Worm (Caenorhabditis elegans): ENCODE measurements around the gene ubq-1.

ubq-1 gene

DNA sequence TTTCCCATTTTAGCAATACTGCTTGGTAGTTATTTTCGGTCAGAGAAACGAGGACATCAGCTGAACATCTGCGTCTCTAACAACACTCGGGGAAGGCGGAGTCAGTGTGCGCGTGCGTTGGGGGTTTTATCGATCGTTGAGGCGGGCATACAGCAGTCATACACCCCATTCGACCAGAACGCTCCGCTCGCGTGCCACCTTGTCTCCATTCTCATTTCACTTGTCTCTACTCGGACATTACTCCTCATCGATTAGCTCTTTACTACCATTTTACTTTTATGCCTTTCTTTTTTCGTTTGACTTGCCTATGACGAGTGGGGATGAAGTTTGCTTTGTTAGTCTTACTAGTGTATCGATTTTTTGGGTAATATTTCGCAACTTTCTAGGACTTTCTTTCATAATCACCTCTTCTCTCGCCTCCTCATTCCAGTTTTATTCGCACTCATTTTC lies 496 bp downstream of the ubq-1 start (continued):
- TF ChIP-seq ZK337.2 (GFP tag; IDR thresholded peaks at IDR 0.05) (no peak), ztf-7 (tag; optimal IDR thresholded peaks at IDR 0.05) (no peak), egl-27 (tag; optimal IDR thresholded peaks at IDR 0.05) (no peak), ceh-82 (tag; optimal IDR thresholded peaks at IDR 0.05) (no peak), ceh-44 (GFP tag; IDR thresholded peaks at IDR 0.05) (no peak), set-16 (GFP tag; IDR thresholded peaks at IDR 0.05) (peak; percentile 5; the same call in 1 of the 2 replicates), dmd-9 (GFP tag; IDR thresholded peaks at IDR 0.05) (no peak), vab-7 (GFP tag; IDR thresholded peaks at IDR 0.05) (no peak; the same call in 1 of the 2 replicates), lin-38 (GFP tag; IDR thresholded peaks at IDR 0.05) (peak; percentile 53), zip-2 (tag; optimal IDR thresholded peaks at IDR 0.05) (peak; percentile 79), dmd-8 (GFP tag; IDR thresholded peaks at IDR 0.05) (peak; percentile 30; the same call in 1 of the 2 replicates), lim-7 (GFP tag; IDR thresholded peaks at IDR 0.05) (peak; percentile 51; the same call in 1 of the 2 replicates), pqm-1 (tag; optimal IDR thresholded peaks at IDR 0.05) (peak; percentile 42), tra-1 (GFP tag; IDR thresholded peaks at IDR 0.05) (peak; percentile 34; the same call in 1 of the 2 replicates), lin-29 (GFP tag; IDR thresholded peaks at IDR 0.05) (no peak; the same call in 1 of the 2 replicates), tag-97 (GFP tag; IDR thresholded peaks at IDR 0.05) (no peak), aly-2 (tag; optimal IDR thresholded peaks at IDR 0.05) (no peak), nhr-76 (tag; optimal IDR thresholded peaks at IDR 0.05) (no peak), lsy-2 (tag; optimal IDR thresholded peaks at IDR 0.05) (peak; percentile 50 to 60), snpc-1.2 (GFP tag; IDR thresholded peaks at IDR 0.05) (peak; percentile 13; the same call in 1 of the 2 replicates), lir-3 (tag; optimal IDR thresholded peaks at IDR 0.05) (no peak), sdz-12 (GFP tag; optimal IDR thresholded peaks at IDR 0.05) (no peak), ztf-11 (tag; optimal IDR thresholded peaks at IDR 0.05) (no peak), lin-15B (tag; optimal IDR thresholded peaks at IDR 0.05) (no peak), dve-1 (tag; optimal IDR thresholded peaks at IDR 0.05; ENCODE audit: insufficient read depth) (peak; percentile 85), arid-1 (GFP tag; conservative IDR thresholded peaks at IDR 0.05) (peak; percentile 50; the same call in 1 of the 2 replicates), Y75B8A.6 (GFP tag; IDR thresholded peaks at IDR 0.05) (no peak), madf-5 (GFP tag; IDR thresholded peaks at IDR 0.05) (0 out of 4 replicates have a peak, but pooled peaks of 1 of the 2 experiments have one; percentile 11), cey-2 (tag; optimal IDR thresholded peaks at IDR 0.05; ENCODE audit: borderline replicate concordance, insufficient read depth) (no peak), mdl-1 (tag; optimal IDR thresholded peaks at IDR 0.05) (peak; percentile 96), T26A8.4 (GFP tag; IDR thresholded peaks at IDR 0.05) (0 out of 2 replicates have a peak, but pooled peaks have one; percentile 46), zag-1 (tag; optimal IDR thresholded peaks at IDR 0.05) (no peak), mxl-3 (GFP tag; optimal IDR thresholded peaks at IDR 0.05) (peak; percentile 90), unc-130 (GFP tag; optimal IDR thresholded peaks at IDR 0.05) (no peak), rbr-2 (tag; optimal IDR thresholded peaks at IDR 0.05) (peak; percentile 51), dmd-6 (GFP tag; IDR thresholded peaks at IDR 0.05) (peak; percentile 56; the same call in 1 of the 2 replicates), madf-9 (GFP tag; conservative IDR thresholded peaks at IDR 0.05) (peak; percentile 59), spr-3 (GFP tag; optimal IDR thresholded peaks at IDR 0.05) (no peak), F10B5.3 (tag; optimal IDR thresholded peaks at IDR 0.05) (no peak), jun-1 (tag; optimal IDR thresholded peaks at IDR 0.05) (no peak), ceh-28 (tag; optimal IDR thresholded peaks at IDR 0.05) (peak; percentile 88), pha-4 (GFP tag; IDR thresholded peaks at IDR 0.05) (peak; percentile 51; the same call in 1 of the 2 replicates), pha-4 (tag; optimal IDR thresholded peaks at IDR 0.05) (peak; percentile 69), ctbp-1 (GFP tag; IDR thresholded peaks at IDR 0.05) (peak; percentile 71), ama-1 (optimal IDR thresholded peaks at IDR 0.05) (peak; percentile 97), hif-1 (tag; optimal IDR thresholded peaks at IDR 0.05) (peak in 1 of 2 experiments; percentile 62), nhr-28 (tag; optimal IDR thresholded peaks at IDR 0.05) (peak; percentile 67), T20F7.1 (GFP tag; optimal IDR thresholded peaks at IDR 0.05) (peak; percentile 44), saeg-2 (GFP tag; IDR thresholded peaks at IDR 0.05) (no peak), Y105C5A.15 (GFP tag; IDR thresholded peaks at IDR 0.05) (no peak), ceh-62 (tag; optimal IDR thresholded peaks at IDR 0.05) (no peak)
